Worm (Caenorhabditis elegans) whole organism, L4 larva: ENCODE data around the gene C50F4.4.

Source experiments
- ZK546.5 ChIP-seq, 2 experiments: sonication (generic microtip); optimal IDR thresholded peaks; 2 replicates each; lab custom pipeline; 2017; ENCODE audit warnings: missing biosample characterization in 2 of 2, missing genetic modification characterization in 2 of 2
- ceh-82 ChIP-seq: sonication (generic microtip); optimal IDR thresholded peaks from 2 replicates; lab custom pipeline; 2017; ENCODE audit warnings: missing biosample characterization, missing genetic modification characterization
- ces-1 ChIP-seq: fragments of 150-350 bp; sonication (generic microtip); optimal IDR thresholded peaks from 4 replicates; lab custom pipeline; 2014; ENCODE audit warnings: missing biosample characterization, missing genetic modification reagents, missing genetic modification characterization
- hif-1 ChIP-seq, 2 experiments: sonication (generic microtip); optimal IDR thresholded peaks; 2 replicates each; lab custom pipeline; 2016 to 2017; ENCODE audit warnings: missing compliant biosample characterization in 2 of 2, missing genetic modification characterization in 2 of 2, missing genetic modification reagents in 2 of 2, missing genotype in 2 of 2, mild to moderate bottlenecking in 1 of 2
- hlh-11 ChIP-seq: fragments of 200-800 bp; sonication (Bioruptor generic); optimal IDR thresholded peaks from 2 replicates; lab custom pipeline; 2018; ENCODE audit warnings: mild to moderate bottlenecking, missing genetic modification characterization, missing compliant biosample characterization
- nhr-237 ChIP-seq: sonication (generic microtip); optimal IDR thresholded peaks from 2 replicates; lab custom pipeline; 2017; ENCODE audit warnings: missing biosample characterization, missing genetic modification characterization
- zag-1 ChIP-seq: fragments of 150-350 bp; optimal IDR thresholded peaks from 2 replicates; lab custom pipeline; 2014; ENCODE audit warnings: missing biosample characterization, missing genetic modification characterization

DNA sequence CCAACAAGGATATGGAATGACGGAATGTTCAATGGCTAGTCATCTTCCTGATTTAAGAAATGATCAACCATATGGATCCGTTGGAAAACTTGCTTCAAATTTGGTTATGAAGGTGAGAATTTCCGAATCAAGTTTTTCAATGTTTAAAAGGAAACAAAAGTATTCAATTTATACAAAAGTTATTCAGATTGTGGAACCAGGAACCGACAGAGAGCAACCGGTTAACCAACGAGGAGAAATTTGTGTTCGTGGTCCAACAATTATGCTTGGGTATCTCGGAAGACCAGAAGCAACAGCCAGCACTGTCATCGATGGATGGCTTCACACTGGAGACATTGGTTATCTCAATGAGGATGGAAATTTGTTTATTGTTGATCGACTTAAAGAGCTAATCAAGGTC is 27.0 kb upstream of the C50F4.4 start:
- TF ChIP-seq nhr-237 (tag; lab: Kevin White, UChicago): no peak
- no peak for TF ChIP-seq ceh-82 (tag; lab: Kevin White, UChicago)
- no peak for TF ChIP-seq hlh-11
- TF ChIP-seq hif-1 (tag; optimal IDR thresholded peaks at IDR 0.05; lab: Kevin White, UChicago): no peak
- TF ChIP-seq ces-1 (GFP tag; lab: Kevin White, UChicago): no peak
- no peak for TF ChIP-seq ZK546.5 (tag; optimal IDR thresholded peaks at IDR 0.05; lab: Kevin White, UChicago)
- no peak for TF ChIP-seq zag-1 (tag; lab: Kevin White, UChicago)
